Worm (Caenorhabditis elegans) whole organism, early embryonic: ENCODE data around the gene ddn-2.

ENCODE experiments used
- F13C5.2 ChIP-seq: sonication (generic microtip); optimal IDR thresholded peaks from 2 replicates; lab custom pipeline; 2017; ENCODE audit warnings: mild to moderate bottlenecking, missing genetic modification characterization, inconsistent platforms, missing compliant biosample characterization
- ama-1 ChIP-seq: fragments of 150-350 bp; optimal IDR thresholded peaks from 2 replicates; lab custom pipeline; 2014
- ceh-13 ChIP-seq: fragments of 200-800 bp; sonication (Bioruptor generic); optimal IDR thresholded peaks from 2 replicates; lab custom pipeline; 2018; ENCODE audit warnings: mild to moderate bottlenecking, missing genetic modification characterization, missing compliant biosample characterization
- flt-1 ChIP-seq: fragments of 200-800 bp; sonication (Bioruptor generic); IDR thresholded peaks from 2 replicates; pipeline ENCODE4 v1.3.6; 2022; ENCODE audit warnings: missing genetic modification characterization, missing compliant biosample characterization
- hmbx-1 ChIP-seq: sonication (generic microtip); optimal IDR thresholded peaks from 2 replicates; lab custom pipeline; 2016; ENCODE audit warnings: mild to moderate bottlenecking, missing genetic modification characterization, missing compliant biosample characterization
- hmg-4 ChIP-seq: fragments of 200-800 bp; sonication (Bioruptor generic); optimal IDR thresholded peaks from 2 replicates; lab custom pipeline; 2018; ENCODE audit warnings: mild to moderate bottlenecking, missing genetic modification characterization, missing compliant biosample characterization
- pes-1 ChIP-seq: fragments of 200-800 bp; sonication (Bioruptor generic); IDR thresholded peaks from 2 replicates; pipeline ENCODE4 v1.3.6; 2022; ENCODE audit warnings: missing genetic modification reagents, missing genetic modification characterization, missing compliant biosample characterization
- scrt-1 ChIP-seq: fragments of 200-800 bp; sonication (Bioruptor generic); IDR thresholded peaks from 2 replicates; pipeline ENCODE4 v1.3.6; 2022; ENCODE audit warnings: missing genetic modification characterization, missing compliant biosample characterization
- tbx-37 ChIP-seq: fragments of 200-800 bp; sonication (Bioruptor generic); conservative IDR thresholded peaks from 2 replicates; pipeline ENCODE4 v1.3.6; 2022; ENCODE audit warnings: missing genetic modification reagents, missing genetic modification characterization, missing compliant biosample characterization

DNA sequence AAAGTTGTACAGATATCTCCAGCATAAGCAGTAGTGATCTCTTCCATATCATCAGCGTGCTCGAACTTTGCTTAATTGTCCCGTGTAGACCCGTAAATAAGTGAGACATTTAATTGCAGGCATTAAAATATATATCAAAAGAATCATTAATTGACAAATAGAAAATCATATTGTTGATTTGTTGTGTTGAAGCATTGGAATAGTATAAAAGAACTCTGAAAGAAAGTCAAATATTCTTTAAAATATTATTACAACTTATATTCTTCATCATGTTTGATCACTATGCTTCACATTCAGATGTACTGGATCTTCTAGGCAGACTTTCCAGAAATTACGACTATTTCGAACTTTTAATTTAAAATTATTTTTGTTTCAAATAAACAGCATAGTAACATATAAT is 16.7 kb downstream of the ddn-2 start, which contains the start of gene F58G1.8:
- no peak for TF ChIP-seq scrt-1 (GFP tag; lab: Robert Waterston, UW)
- TF ChIP-seq pes-1: no peak
- TF ChIP-seq ama-1 (lab: Kevin White, UChicago): no peak
- TF ChIP-seq F13C5.2 (tag; lab: Kevin White, UChicago): no peak
- TF ChIP-seq flt-1 (GFP tag; lab: Robert Waterston, UW): no peak
- no peak for TF ChIP-seq tbx-37 (GFP tag; lab: Robert Waterston, UW)
- TF ChIP-seq hmbx-1 (tag; lab: Kevin White, UChicago): no peak
- TF ChIP-seq hmg-4 (GFP tag; lab: Kevin White, UChicago): no peak
- no peak for TF ChIP-seq ceh-13 (GFP tag; lab: Kevin White, UChicago)
